Worm (Caenorhabditis elegans) whole organism, young adult: ENCODE measurements around the gene srx-111.

Experiments
- B0019.2 ChIP-seq: fragments of 200-800 bp; sonication (Bioruptor generic); conservative IDR thresholded peaks from 2 replicates; pipeline ENCODE4 v1.3.6; 2022; ENCODE audit warnings: missing genetic modification reagents, missing genetic modification characterization, missing compliant biosample characterization
- F10E7.11 ChIP-seq: sonication (generic microtip); optimal IDR thresholded peaks from 2 replicates; lab custom pipeline; 2017; ENCODE audit warnings: mild to moderate bottlenecking, missing genetic modification characterization, moderate library complexity, missing compliant biosample characterization
- F37B4.10 ChIP-seq: fragments of 200-800 bp; sonication (Bioruptor generic); IDR thresholded peaks from 2 replicates; pipeline ENCODE4 v1.3.6; 2022; ENCODE audit warnings: missing genetic modification characterization, missing compliant biosample characterization
- F52B5.7 ChIP-seq: sonication (generic microtip); optimal IDR thresholded peaks from 2 replicates; lab custom pipeline; 2016; ENCODE audit warnings: mild to moderate bottlenecking, missing genetic modification characterization, missing compliant biosample characterization
- K11D2.4 ChIP-seq: fragments of 200-800 bp; sonication (Bioruptor generic); IDR thresholded peaks from 2 replicates; pipeline ENCODE4 v1.3.6; 2022; ENCODE audit warnings: missing genetic modification reagents, missing genetic modification characterization, missing compliant biosample characterization
- T07F8.4 ChIP-seq: sonication (generic microtip); optimal IDR thresholded peaks from 2 replicates; lab custom pipeline; 2016; ENCODE audit warnings: mild to moderate bottlenecking, missing genetic modification characterization, moderate library complexity, missing compliant biosample characterization
- Y53G8AR.9 ChIP-seq: fragments of 200-800 bp; sonication (Bioruptor generic); conservative IDR thresholded peaks from 2 replicates; pipeline ENCODE4 v1.3.6; 2022; ENCODE audit warnings: missing genetic modification reagents, missing genetic modification characterization, missing compliant biosample characterization
- ZK185.1 ChIP-seq: sonication (generic microtip); optimal IDR thresholded peaks from 2 replicates; lab custom pipeline; 2016; ENCODE audit warnings: mild to moderate bottlenecking, missing genetic modification characterization, missing compliant biosample characterization; ENCODE audit not compliant: poor library complexity, severe bottlenecking
- attf-3 ChIP-seq: fragments of 200-800 bp; sonication (Bioruptor generic); conservative IDR thresholded peaks from 2 replicates; pipeline ENCODE4 v1.3.6; 2022; ENCODE audit warnings: missing genetic modification reagents, missing genetic modification characterization, missing compliant biosample characterization
- bed-1 ChIP-seq: fragments of 200-800 bp; sonication (Bioruptor generic); IDR thresholded peaks from 2 replicates; pipeline ENCODE4 v1.3.6; 2022; ENCODE audit warnings: missing genetic modification reagents, missing genetic modification characterization, missing compliant biosample characterization
- ceh-27 ChIP-seq: fragments of 200-800 bp; sonication (Bioruptor generic); optimal IDR thresholded peaks from 2 replicates; lab custom pipeline; 2018; ENCODE audit warnings: mild to moderate bottlenecking, missing genetic modification characterization, moderate library complexity, missing compliant biosample characterization
- chd-7 ChIP-seq: sonication (generic microtip); optimal IDR thresholded peaks from 2 replicates; lab custom pipeline; 2016; ENCODE audit warnings: mild to moderate bottlenecking, missing genetic modification characterization, moderate library complexity, missing compliant biosample characterization
- die-1 ChIP-seq: sonication (generic microtip); optimal IDR thresholded peaks from 2 replicates; lab custom pipeline; 2016; ENCODE audit warnings: missing genotype, mild to moderate bottlenecking, missing genetic modification characterization, missing compliant biosample characterization
- fkh-3 ChIP-seq: sonication (generic microtip); optimal IDR thresholded peaks from 2 replicates; lab custom pipeline; 2016; ENCODE audit warnings: mild to moderate bottlenecking, missing genetic modification characterization, missing compliant biosample characterization
- him-1 ChIP-seq: sonication (generic microtip); optimal IDR thresholded peaks from 2 replicates; lab custom pipeline; 2016; ENCODE audit warnings: missing genotype, missing genetic modification reagents, missing genetic modification characterization, missing compliant biosample characterization
- hlh-12 ChIP-seq: sonication (generic microtip); optimal IDR thresholded peaks from 2 replicates; lab custom pipeline; 2016; ENCODE audit warnings: missing genetic modification characterization, missing compliant biosample characterization
- hlh-26 ChIP-seq: fragments of 200-800 bp; sonication (Bioruptor generic); conservative IDR thresholded peaks from 2 replicates; pipeline ENCODE4 v1.3.6; 2022; ENCODE audit warnings: missing genetic modification reagents, missing genetic modification characterization, missing compliant biosample characterization
- hrde-1 ChIP-seq: sonication (generic microtip); optimal IDR thresholded peaks from 2 replicates; lab custom pipeline; 2016; ENCODE audit warnings: missing genetic modification characterization, mild to moderate bottlenecking, missing compliant biosample characterization, moderate library complexity, missing genotype, missing genetic modification reagents, borderline replicate concordance
- let-607 ChIP-seq, 2 experiments: fragments of 200-800 bp in 1 of 2; sonication (Bioruptor generic) in 1 of 2; sonication (generic microtip) in 1 of 2; optimal IDR thresholded peaks; 2 replicates each; lab custom pipeline; 2016 to 2018; ENCODE audit warnings: mild to moderate bottlenecking in 2 of 2, missing compliant biosample characterization in 2 of 2, missing genetic modification characterization in 2 of 2, moderate library complexity in 2 of 2, missing genotype in 1 of 2
- lin-35 ChIP-seq, 3 experiments: fragments of 150-350 bp in 2 of 3; sonication (generic microtip) in 1 of 3; optimal IDR thresholded peaks; 2 replicates each; lab custom pipeline; 2014 to 2018; ENCODE audit warnings: missing biosample characterization in 3 of 3, missing genetic modification characterization in 3 of 3, missing genetic modification reagents in 3 of 3
- lin-40 ChIP-seq: sonication (generic microtip); optimal IDR thresholded peaks from 2 replicates; lab custom pipeline; 2016; ENCODE audit warnings: missing genetic modification characterization, mild to moderate bottlenecking, missing compliant biosample characterization, missing genotype, missing genetic modification reagents
- lin-54 ChIP-seq: fragments of 200-800 bp; sonication (Bioruptor generic); optimal IDR thresholded peaks from 2 replicates; lab custom pipeline; 2018; ENCODE audit warnings: mild to moderate bottlenecking, missing genetic modification characterization, missing compliant biosample characterization
- lir-1 ChIP-seq: fragments of 200-800 bp; sonication (Bioruptor generic); conservative IDR thresholded peaks from 2 replicates; pipeline ENCODE4 v1.3.6; 2022; ENCODE audit warnings: missing genetic modification reagents, missing genetic modification characterization, missing compliant biosample characterization
- lsl-1 ChIP-seq: fragments of 200-800 bp; sonication (Bioruptor generic); optimal IDR thresholded peaks from 2 replicates; lab custom pipeline; 2018; ENCODE audit warnings: mild to moderate bottlenecking, missing genetic modification characterization, moderate library complexity, missing compliant biosample characterization
- madf-3 ChIP-seq: fragments of 200-800 bp; sonication (Bioruptor generic); IDR thresholded peaks from 2 replicates; pipeline ENCODE4 v1.3.6; 2022; ENCODE audit warnings: missing genetic modification reagents, missing genetic modification characterization, missing compliant biosample characterization
- madf-6 ChIP-seq: fragments of 200-800 bp; sonication (Bioruptor generic); IDR thresholded peaks from 2 replicates; pipeline ENCODE4 v1.3.6; 2022; ENCODE audit warnings: missing genetic modification reagents, missing genetic modification characterization, missing compliant biosample characterization
- madf-8 ChIP-seq: fragments of 200-800 bp; sonication (Bioruptor generic); conservative IDR thresholded peaks from 2 replicates; pipeline ENCODE4 v1.3.6; 2022; ENCODE audit warnings: missing genetic modification reagents, missing genetic modification characterization, missing compliant biosample characterization
- mxl-1 ChIP-seq: sonication (generic microtip); optimal IDR thresholded peaks from 2 replicates; lab custom pipeline; 2016; ENCODE audit warnings: missing genetic modification characterization, missing compliant biosample characterization
- pha-4 ChIP-seq: fragments of 150-350 bp; sonication (generic microtip); optimal IDR thresholded peaks from 2 replicates; lab custom pipeline; 2014; ENCODE audit warnings: missing biosample characterization, missing genetic modification reagents, missing genetic modification characterization
- rec-8 ChIP-seq, 2 experiments: sonication (generic microtip); optimal IDR thresholded peaks; 2 replicates each; lab custom pipeline; 2016; ENCODE audit warnings: mild to moderate bottlenecking in 2 of 2, missing genetic modification characterization in 2 of 2, missing genetic modification reagents in 2 of 2, missing genotype in 2 of 2, missing biosample characterization in 1 of 2, missing compliant biosample characterization in 1 of 2, moderate library complexity in 1 of 2
- sea-2 ChIP-seq: fragments of 200-800 bp; sonication (Bioruptor generic); IDR thresholded peaks from 2 replicates; pipeline ENCODE4 v1.3.6; 2022; ENCODE audit warnings: missing genetic modification characterization, missing compliant biosample characterization
- snpc-4 ChIP-seq, 5 experiments: fragments of 150-350 bp in 1 of 5; sonication (generic microtip) in 4 of 5; optimal IDR thresholded peaks; 2 replicates each; lab custom pipeline; 2014 to 2018; ENCODE audit warnings: missing genetic modification characterization in 5 of 5, missing biosample characterization in 3 of 5, antibody characterized with exemption in 2 of 5, mild to moderate bottlenecking in 2 of 5, missing compliant biosample characterization in 2 of 5, missing genotype in 2 of 5, moderate library complexity in 2 of 5, missing genetic modification reagents in 1 of 5
- tbp1 ChIP-seq: fragments of 200-800 bp; sonication (Bioruptor generic); optimal IDR thresholded peaks from 2 replicates; lab custom pipeline; 2018; ENCODE audit warnings: mild to moderate bottlenecking, missing genetic modification characterization, missing compliant biosample characterization
- tbx-9 ChIP-seq: sonication (generic microtip); optimal IDR thresholded peaks from 2 replicates; lab custom pipeline; 2016; ENCODE audit warnings: borderline replicate concordance, missing genetic modification characterization, inconsistent platforms, missing compliant biosample characterization
- xnd-1 ChIP-seq: sonication (generic microtip); optimal IDR thresholded peaks from 2 replicates; lab custom pipeline; 2016; ENCODE audit warnings: missing genotype, missing genetic modification reagents, missing genetic modification characterization, missing compliant biosample characterization
- ztf-26 ChIP-seq: sonication (generic microtip); optimal IDR thresholded peaks from 2 replicates; lab custom pipeline; 2017; ENCODE audit warnings: missing genetic modification characterization, missing compliant biosample characterization

Gene srx-111

DNA sequence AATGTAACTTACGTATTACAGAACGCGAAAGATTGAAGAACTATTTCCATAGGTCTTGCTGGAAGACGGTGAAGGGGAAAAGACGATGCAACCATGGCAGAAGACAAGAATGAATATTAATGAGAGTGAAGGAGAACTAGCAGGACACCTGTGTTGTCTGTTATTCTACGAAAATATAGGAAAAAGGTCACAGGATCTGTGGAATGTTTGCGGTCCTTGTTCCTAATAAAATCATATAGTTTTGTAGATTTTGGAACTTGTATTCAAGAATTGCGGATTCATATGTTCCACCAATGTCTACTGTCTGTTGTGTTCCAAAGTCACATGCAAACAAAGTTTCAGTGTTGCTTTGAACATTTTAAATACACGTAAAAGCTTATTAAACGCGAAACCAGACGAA, 5.4 kb upstream of the srx-111 start, which contains the start of gene sdz-11:
sdz-11 (minus strand) TSS at position 101 of the 400 bp plus-strand sequence.
- TF ChIP-seq lir-1 (GFP tag; lab: Robert Waterston, UW): no peak
- no peak for TF ChIP-seq tbp1 (GFP tag; lab: Kevin White, UChicago)
- TF ChIP-seq chd-7 (tag; lab: Kevin White, UChicago): no peak
- TF ChIP-seq lin-40 (tag; lab: Kevin White, UChicago): no peak
- TF ChIP-seq mxl-1: no peak
- TF ChIP-seq ztf-26 (tag; lab: Kevin White, UChicago): no peak
- no peak for TF ChIP-seq madf-8 (GFP tag; lab: Robert Waterston, UW)
- TF ChIP-seq pha-4 (tag; lab: Kevin White, UChicago): no peak
- TF ChIP-seq B0019.2 (GFP tag; lab: Robert Waterston, UW): no peak
- TF ChIP-seq K11D2.4 (GFP tag; lab: Robert Waterston, UW): no peak
- TF ChIP-seq rec-8 (tag; optimal IDR thresholded peaks at IDR 0.05; lab: Kevin White, UChicago): no peak
- no peak for TF ChIP-seq him-1 (tag; lab: Kevin White, UChicago)
- no peak for TF ChIP-seq sea-2 (GFP tag; lab: Robert Waterston, UW)
- no peak for TF ChIP-seq lsl-1 (GFP tag; lab: Kevin White, UChicago)
- TF ChIP-seq, all 124 proteins: peak for 0

DNA sequence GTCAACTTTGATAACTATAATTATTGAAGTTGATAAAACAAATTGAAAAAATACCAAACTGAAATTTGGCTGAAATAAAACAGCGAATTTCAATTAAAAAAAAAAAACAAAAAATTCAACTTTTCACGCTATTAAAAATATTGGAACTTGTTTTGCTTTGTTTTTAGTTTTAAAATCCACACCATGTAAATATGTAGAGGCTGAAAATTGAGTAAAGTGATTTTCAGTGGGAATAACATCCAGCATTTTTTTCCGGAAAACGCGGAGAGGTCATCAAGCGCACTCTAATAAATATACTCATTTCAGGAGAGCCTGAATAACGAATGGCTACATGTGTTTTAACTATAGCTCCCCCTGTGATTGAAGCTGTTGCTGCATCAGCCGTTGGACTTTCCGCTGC, 4.0 kb upstream of the srx-111 start, which contains the start of gene rcd-1:
rcd-1 (plus strand) TSS at position 301 of the 400 bp plus-strand sequence.
- no peak for TF ChIP-seq madf-3 (GFP tag; lab: Robert Waterston, UW)
- no peak for TF ChIP-seq snpc-4 (GFP tag; optimal IDR thresholded peaks at IDR 0.05; lab: Kevin White, UChicago)
- no peak for TF ChIP-seq snpc-4 (tag; optimal IDR thresholded peaks at IDR 0.05; lab: Kevin White, UChicago)
- TF ChIP-seq bed-1 (GFP tag; lab: Robert Waterston, UW): 0 out of 2 replicates have a peak, but pooled peaks have one; percentile 20
- TF ChIP-seq xnd-1 (tag; lab: Kevin White, UChicago): no peak
- no peak for TF ChIP-seq fkh-3

DNA sequence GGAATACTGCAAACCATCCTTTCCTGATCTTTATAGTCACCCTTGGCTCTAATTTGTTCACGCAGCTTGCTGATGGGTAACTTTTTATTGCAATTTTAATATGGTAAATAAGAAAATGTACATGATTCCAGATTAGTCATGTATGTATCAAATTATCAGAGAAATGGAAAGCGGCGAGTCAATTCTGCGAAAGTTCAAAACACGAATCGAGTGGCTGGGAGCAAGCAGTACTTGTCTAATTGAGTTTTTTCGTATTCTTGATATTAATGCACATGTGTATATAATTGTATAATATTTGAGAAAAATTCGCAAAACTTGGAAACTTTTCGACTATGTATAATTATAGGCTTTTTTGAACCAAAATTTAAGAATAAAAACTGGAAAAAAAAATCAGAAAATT, 1.4 kb downstream of the srx-111 start, which contains the start of gene T24E12.12:
T24E12.12 (plus strand) TSS at position 281 of the 400 bp plus-strand sequence.
- TF ChIP-seq tbx-9 (tag; lab: Kevin White, UChicago): no peak
- TF ChIP-seq lin-54 (GFP tag; lab: Kevin White, UChicago): no peak
- no peak for TF ChIP-seq madf-6 (GFP tag; lab: Robert Waterston, UW)
- TF ChIP-seq Y53G8AR.9 (GFP tag; lab: Robert Waterston, UW): no peak
- TF ChIP-seq F52B5.7 (tag; lab: Kevin White, UChicago): no peak
- no peak for TF ChIP-seq F37B4.10 (GFP tag; lab: Robert Waterston, UW)
- TF ChIP-seq let-607 (tag; optimal IDR thresholded peaks at IDR 0.05; lab: Kevin White, UChicago): no peak
- TF ChIP-seq lin-35 (GFP tag; optimal IDR thresholded peaks at IDR 0.05; lab: Kevin White, UChicago): no peak
- no peak for TF ChIP-seq bed-1 (GFP tag; lab: Robert Waterston, UW)
- no peak for TF ChIP-seq lsl-1 (GFP tag; lab: Kevin White, UChicago)
- TF ChIP-seq hlh-26: no peak
- no peak for TF ChIP-seq F10E7.11 (tag; lab: Kevin White, UChicago)
- TF ChIP-seq ZK185.1: no peak
- no peak for TF ChIP-seq die-1 (tag; lab: Kevin White, UChicago)
- TF ChIP-seq hrde-1 (tag; lab: Kevin White, UChicago): no peak
- TF ChIP-seq ceh-27 (GFP tag; lab: Kevin White, UChicago): no peak
- no peak for TF ChIP-seq attf-3 (GFP tag; lab: Robert Waterston, UW)
- no peak for TF ChIP-seq hlh-12
- TF ChIP-seq sea-2 (GFP tag; lab: Robert Waterston, UW): no peak
- TF ChIP-seq T07F8.4: no peak
- TF ChIP-seq, all 124 proteins: peak for 0
